Fruit fly (Drosophila melanogaster): ENCODE measurements around the gene msl-2.

Gene msl-2

dm6 chr2L:3507209-3508164, 41.6 kb upstream of the msl-2 start, which contains the start of gene tim (continued):
- TF ChIP-seq Max (GFP tag; optimal IDR thresholded peaks at IDR 0.05): peak; percentile 9
- peak; percentile 59 for TF ChIP-seq CG1832 (GFP tag; optimal IDR thresholded peaks at IDR 0.05)
- 0 out of 3 replicates have a peak, but pooled peaks have one; percentile 25 for TF ChIP-seq CG14860 (GFP tag; IDR thresholded peaks at IDR 0.05; ENCODE audit: partially characterized antibody)
- TF ChIP-seq CG15514 (GFP tag; optimal IDR thresholded peaks at IDR 0.05): peak; percentile 20
- no peak for TF ChIP-seq CG17568 (GFP tag; optimal IDR thresholded peaks at IDR 0.05)
- peak; percentile 40 for TF ChIP-seq CG12659 (GFP tag; optimal IDR thresholded peaks at IDR 0.05)
- peak; percentile 41 for TF ChIP-seq CG18619 (GFP tag; optimal IDR thresholded peaks at IDR 0.05)
- 0 out of 2 replicates have a peak, but pooled peaks have one; percentile 14 for TF ChIP-seq wor (GFP tag; IDR thresholded peaks at IDR 0.05)
- no peak for TF ChIP-seq emc (GFP tag; optimal IDR thresholded peaks at IDR 0.05)
- TF ChIP-seq Dip2 (GFP tag; IDR thresholded peaks at IDR 0.05): no peak
- peak; percentile 48 for TF ChIP-seq CG8924 (tag; optimal IDR thresholded peaks at IDR 0.05)
- 0 out of 2 replicates have a peak, but pooled peaks have one; percentile 16 for TF ChIP-seq Xrp1 (GFP tag; IDR thresholded peaks at IDR 0.05)
- 0 out of 2 replicates have a peak, but pooled peaks have one; percentile 14 for TF ChIP-seq ap (GFP tag; IDR thresholded peaks at IDR 0.05)
- peak; percentile 31 for TF ChIP-seq CG12104 (GFP tag; optimal IDR thresholded peaks at IDR 0.05)
- TF ChIP-seq D (optimal IDR thresholded peaks at IDR 0.05): no peak
- peak; percentile 29 for TF ChIP-seq D (GFP tag; optimal IDR thresholded peaks at IDR 0.05)
- TF ChIP-seq Dbx (GFP tag; IDR thresholded peaks at IDR 0.05): 0 out of 3 replicates have a peak, but pooled peaks have one; percentile 7
- no peak for TF ChIP-seq btn (GFP tag; optimal IDR thresholded peaks at IDR 0.05)
- peak in 1 of 2 experiments; percentile 76 for TF ChIP-seq Pdp1 (GFP tag; optimal IDR thresholded peaks at IDR 0.05)
- no peak for TF ChIP-seq sima (GFP tag; optimal IDR thresholded peaks at IDR 0.05)
- peak; percentile 48 for TF ChIP-seq CG18262 (tag; optimal IDR thresholded peaks at IDR 0.05)
- no peak for TF ChIP-seq so (GFP tag; IDR thresholded peaks at IDR 0.05)
- TF ChIP-seq Dp (GFP tag; optimal IDR thresholded peaks at IDR 0.05): no peak
- no peak for TF ChIP-seq Doc2 (GFP tag; IDR thresholded peaks at IDR 0.05)
- no peak for TF ChIP-seq dmrt11E (tag; optimal IDR thresholded peaks at IDR 0.05)
- peak; percentile 36 for TF ChIP-seq odd (GFP tag; optimal IDR thresholded peaks at IDR 0.05)
- peak; percentile 34 for TF ChIP-seq Dref (GFP tag; IDR thresholded peaks at IDR 0.05)
- peak; percentile 47 for TF ChIP-seq fd96Cb (tag; optimal IDR thresholded peaks at IDR 0.05)
- TF ChIP-seq CG7963 (GFP tag; IDR thresholded peaks at IDR 0.05; ENCODE audit: partially characterized antibody): no peak
- TF ChIP-seq CG11085 (GFP tag; IDR thresholded peaks at IDR 0.05): no peak
- peak; percentile 51; the same call in 2 of the 3 replicates for TF ChIP-seq CG17361 (GFP tag; IDR thresholded peaks at IDR 0.05)
- peak; percentile 58 for TF ChIP-seq unpg (GFP tag; optimal IDR thresholded peaks at IDR 0.05)
- TF ChIP-seq Ets65A (GFP tag): peak; percentile 69
- 0 out of 2 replicates have a peak, but pooled peaks have one; percentile 16 for TF ChIP-seq NFAT (GFP tag; IDR thresholded peaks at IDR 0.05)
- no peak for TF ChIP-seq CG1529 (GFP tag; optimal IDR thresholded peaks at IDR 0.05)
- TF ChIP-seq Blimp-1 (GFP tag; optimal IDR thresholded peaks at IDR 0.05): peak; percentile 50
- peak; percentile 26 for TF ChIP-seq Oli (tag; optimal IDR thresholded peaks at IDR 0.05)
- TF ChIP-seq CG4424 (GFP tag; optimal IDR thresholded peaks at IDR 0.05): peak; percentile 51
- peak; percentile 64 for TF ChIP-seq phol (tag; optimal IDR thresholded peaks at IDR 0.05)
- TF ChIP-seq CG6254 (GFP tag; optimal IDR thresholded peaks at IDR 0.05): peak; percentile 21
- peak; percentile 13; the same call in 1 of the 2 replicates for TF ChIP-seq Drgx (GFP tag; IDR thresholded peaks at IDR 0.05)
- TF ChIP-seq Ptx1 (GFP tag; IDR thresholded peaks at IDR 0.05): peak; percentile 62; the same call in 1 of the 2 replicates
- TF ChIP-seq tin (GFP tag; optimal IDR thresholded peaks at IDR 0.05): peak; percentile 5
- peak; percentile 5 for TF ChIP-seq run (tag; optimal IDR thresholded peaks at IDR 0.05)
- TF ChIP-seq org-1 (GFP tag; optimal IDR thresholded peaks at IDR 0.05): peak; percentile 43
- peak; percentile 44 for TF ChIP-seq Meics (GFP tag; optimal IDR thresholded peaks at IDR 0.05)
- peak; percentile 42 for TF ChIP-seq CG10366 (GFP tag; IDR thresholded peaks at IDR 0.05)
- TF ChIP-seq CoRest (tag; optimal IDR thresholded peaks at IDR 0.05): peak; percentile 46
